Fruit fly (Drosophila melanogaster): ENCODE results near the gene CG5783.

Gene CG5783

dm6 chr2L:18121367-18122230 lies 34.2 kb upstream of the CG5783 start (continued):
- TF ChIP-seq Hey (tag; optimal IDR thresholded peaks at IDR 0.05) (no peak), Jarid2 (GFP tag; optimal IDR thresholded peaks at IDR 0.05) (no peak), CG11398 (GFP tag; optimal IDR thresholded peaks at IDR 0.05) (no peak), CG10979 (tag; optimal IDR thresholded peaks at IDR 0.05) (no peak), H2.0 (GFP tag; IDR thresholded peaks at IDR 0.05) (peak; percentile 46), luna (GFP tag; optimal IDR thresholded peaks at IDR 0.05) (no peak), CG8765 (GFP tag; IDR thresholded peaks at IDR 0.05) (0 out of 2 replicates have a peak, but pooled peaks have one; percentile 24), tna (GFP tag; IDR thresholded peaks at IDR 0.05; ENCODE audit: partially characterized antibody) (no peak), fd96Cb (tag; optimal IDR thresholded peaks at IDR 0.05) (peak; percentile 44), Pdp1 (GFP tag; optimal IDR thresholded peaks at IDR 0.05) (peak in 1 of 2 experiments; percentile 55), CG7271 (tag; optimal IDR thresholded peaks at IDR 0.05) (no peak), Nf-YB (GFP tag; optimal IDR thresholded peaks at IDR 0.05) (no peak), CG2712 (tag; optimal IDR thresholded peaks at IDR 0.05) (peak; percentile 55), TFAM (GFP tag; optimal IDR thresholded peaks at IDR 0.05) (no peak), Hr78 (GFP tag; optimal IDR thresholded peaks at IDR 0.05) (no peak), CG12155 (GFP tag; optimal IDR thresholded peaks at IDR 0.05) (peak; percentile 12), bsh (GFP tag; optimal IDR thresholded peaks at IDR 0.05) (peak; percentile 54 to 84), Usf (GFP tag; optimal IDR thresholded peaks at IDR 0.05) (no peak), aop (GFP tag; IDR thresholded peaks at IDR 0.05) (no peak), CG9727 (GFP tag; optimal IDR thresholded peaks at IDR 0.05) (peak; percentile 35), nerfin-2 (GFP tag; IDR thresholded peaks at IDR 0.05; ENCODE audit: partially characterized antibody) (no peak), ap (GFP tag; IDR thresholded peaks at IDR 0.05) (0 out of 2 replicates have a peak, but pooled peaks have one; percentile 16), ssp (GFP tag; IDR thresholded peaks at IDR 0.05) (0 out of 2 replicates have a peak, but pooled peaks have one; percentile 20), tll (GFP tag; optimal IDR thresholded peaks at IDR 0.05) (no peak), CG13123 (GFP tag; optimal IDR thresholded peaks at IDR 0.05) (no peak), amos (GFP tag; IDR thresholded peaks at IDR 0.05; ENCODE audit: partially characterized antibody) (no peak), CG11695 (GFP tag; IDR thresholded peaks at IDR 0.05) (peak; percentile 59; the same call in 1 of the 3 replicates), Deaf1 (tag; optimal IDR thresholded peaks at IDR 0.05) (no peak), CrebB (tag; optimal IDR thresholded peaks at IDR 0.05) (no peak), tin (GFP tag; optimal IDR thresholded peaks at IDR 0.05) (peak; percentile 32), kay (GFP tag; optimal IDR thresholded peaks at IDR 0.05) (peak; percentile 14), chn (GFP tag; optimal IDR thresholded peaks at IDR 0.05) (peak; percentile 41), Ssrp (tag; optimal IDR thresholded peaks at IDR 0.05) (no peak), CG10959 (GFP tag; IDR thresholded peaks at IDR 0.05) (no peak), zen2 (GFP tag; IDR thresholded peaks at IDR 0.05; ENCODE audit: partially characterized antibody) (no peak), Nf-YA (GFP tag; IDR thresholded peaks at IDR 0.05) (no peak), gfzf (GFP tag; optimal IDR thresholded peaks at IDR 0.05) (no peak), CG17802 (tag; optimal IDR thresholded peaks at IDR 0.05) (peak; percentile 20), Fer1 (GFP tag; optimal IDR thresholded peaks at IDR 0.05) (peak; percentile 44), CG2116 (GFP tag; optimal IDR thresholded peaks at IDR 0.05) (no peak), CG12071 (GFP tag; optimal IDR thresholded peaks at IDR 0.05) (peak; percentile 3), knrl (GFP tag; IDR thresholded peaks at IDR 0.05; ENCODE audit: partially characterized antibody) (no peak), so (GFP tag; IDR thresholded peaks at IDR 0.05) (no peak), CG17829 (tag; optimal IDR thresholded peaks at IDR 0.05) (peak; percentile 38), z (GFP tag; IDR thresholded peaks at IDR 0.05) (no peak), cas (GFP tag; IDR thresholded peaks at IDR 0.05) (no peak), cato (GFP tag; optimal IDR thresholded peaks at IDR 0.05; ENCODE audit: borderline replicate concordance) (no peak)

All from whole organism, embryonic.